Worm (Caenorhabditis elegans) whole organism, L2 larva: ENCODE data around the gene sra-11.

ENCODE experiments used
- C34F6.9 ChIP-seq: fragments of 150-350 bp; optimal IDR thresholded peaks from 2 replicates; lab custom pipeline; 2014; ENCODE audit warnings: missing biosample characterization, missing genetic modification characterization
- F13H6.1 ChIP-seq: sonication (generic microtip); optimal IDR thresholded peaks from 2 replicates; lab custom pipeline; 2016; ENCODE audit warnings: missing genetic modification characterization, missing compliant biosample characterization
- R02D3.7 ChIP-seq: fragments of 150-350 bp; optimal IDR thresholded peaks from 2 replicates; lab custom pipeline; 2014; ENCODE audit warnings: missing biosample characterization, missing genetic modification characterization
- Y55F3AM.14 ChIP-seq: fragments of 200-800 bp; sonication (Bioruptor generic); optimal IDR thresholded peaks from 2 replicates; lab custom pipeline; 2018; ENCODE audit warnings: mild to moderate bottlenecking, missing genetic modification characterization, missing compliant biosample characterization
- alr-1 ChIP-seq: fragments of 150-350 bp; optimal IDR thresholded peaks from 2 replicates; lab custom pipeline; 2014; ENCODE audit warnings: missing biosample characterization, missing genetic modification characterization
- ama-1 ChIP-seq: fragments of 150-350 bp; optimal IDR thresholded peaks from 2 replicates; lab custom pipeline; 2018; ENCODE audit warnings: inconsistent platforms
- blmp-1 ChIP-seq: sonication (generic microtip); optimal IDR thresholded peaks from 2 replicates; lab custom pipeline; 2017; ENCODE audit warnings: missing genetic modification characterization, mild to moderate bottlenecking, missing compliant biosample characterization, antibody characterized with exemption, moderate library complexity; ENCODE audit not compliant: insufficient read depth
- ceh-16 ChIP-seq: fragments of 150-350 bp; optimal IDR thresholded peaks from 2 replicates; lab custom pipeline; 2014; ENCODE audit warnings: missing biosample characterization, missing genetic modification characterization
- ceh-82 ChIP-seq: fragments of 150-350 bp; optimal IDR thresholded peaks from 2 replicates; lab custom pipeline; 2014; ENCODE audit warnings: missing biosample characterization, missing genetic modification characterization
- crh-2 ChIP-seq: sonication (generic microtip); optimal IDR thresholded peaks from 2 replicates; lab custom pipeline; 2017; ENCODE audit warnings: missing biosample characterization, missing genetic modification characterization
- dmd-4 ChIP-seq: sonication (generic microtip); optimal IDR thresholded peaks from 2 replicates; lab custom pipeline; 2017; ENCODE audit warnings: missing biosample characterization, missing genetic modification characterization
- egl-27 ChIP-seq: sonication (generic microtip); optimal IDR thresholded peaks from 3 replicates; lab custom pipeline; 2017; ENCODE audit warnings: missing biosample characterization, missing genetic modification reagents, missing genetic modification characterization
- elt-3 ChIP-seq: sonication (generic microtip); optimal IDR thresholded peaks from 2 replicates; lab custom pipeline; 2017; ENCODE audit warnings: missing biosample characterization, missing genetic modification characterization
- fos-1 ChIP-seq: fragments of 150-350 bp; optimal IDR thresholded peaks from 2 replicates; lab custom pipeline; 2014; ENCODE audit warnings: missing biosample characterization, missing genetic modification characterization
- lin-11 ChIP-seq: fragments of 150-350 bp; sonication (generic microtip); optimal IDR thresholded peaks from 2 replicates; lab custom pipeline; 2014; ENCODE audit warnings: missing biosample characterization, missing genetic modification characterization, inconsistent platforms, mixed read lengths
- lin-13 ChIP-seq: fragments of 150-350 bp; optimal IDR thresholded peaks from 2 replicates; lab custom pipeline; 2014; ENCODE audit warnings: missing biosample characterization, missing genetic modification reagents, missing genetic modification characterization
- lsy-2 ChIP-seq, 2 experiments: fragments of 150-350 bp in 1 of 2; sonication (generic microtip) in 1 of 2; optimal IDR thresholded peaks; 2 replicates each; lab custom pipeline; 2014 to 2017; ENCODE audit warnings: missing biosample characterization in 2 of 2, missing genetic modification characterization in 2 of 2
- mab-5 ChIP-seq: fragments of 150-350 bp; optimal IDR thresholded peaks from 2 replicates; lab custom pipeline; 2014; ENCODE audit warnings: missing biosample characterization, missing genetic modification characterization
- mbf-1 ChIP-seq: sonication (generic microtip); optimal IDR thresholded peaks from 2 replicates; lab custom pipeline; 2017; ENCODE audit warnings: missing biosample characterization, missing genetic modification characterization
- mdl-1 ChIP-seq, 2 experiments: fragments of 150-350 bp in 1 of 2; sonication (generic microtip) in 1 of 2; optimal IDR thresholded peaks; 2 replicates each; lab custom pipeline; 2017; ENCODE audit warnings: missing biosample characterization in 2 of 2, missing genetic modification characterization in 2 of 2
- nhr-10 ChIP-seq: sonication (generic microtip); optimal IDR thresholded peaks from 2 replicates; lab custom pipeline; 2017; ENCODE audit warnings: missing biosample characterization, missing genetic modification characterization
- nhr-11 ChIP-seq: fragments of 150-350 bp; optimal IDR thresholded peaks from 2 replicates; lab custom pipeline; 2014; ENCODE audit warnings: missing biosample characterization, missing genetic modification characterization
- nhr-129 ChIP-seq: fragments of 150-350 bp; optimal IDR thresholded peaks from 2 replicates; lab custom pipeline; 2014; ENCODE audit warnings: missing biosample characterization, missing genetic modification characterization
- nhr-21 ChIP-seq: fragments of 150-350 bp; optimal IDR thresholded peaks from 2 replicates; lab custom pipeline; 2014; ENCODE audit warnings: missing biosample characterization, missing genetic modification characterization
- nhr-23 ChIP-seq: fragments of 150-350 bp; optimal IDR thresholded peaks from 2 replicates; lab custom pipeline; 2014; ENCODE audit warnings: missing biosample characterization, missing genetic modification reagents, missing genetic modification characterization
- nhr-237 ChIP-seq: fragments of 150-350 bp; optimal IDR thresholded peaks from 2 replicates; lab custom pipeline; 2014; ENCODE audit warnings: missing biosample characterization, missing genetic modification characterization
- nhr-6 ChIP-seq: fragments of 150-350 bp; optimal IDR thresholded peaks from 2 replicates; lab custom pipeline; 2014; ENCODE audit warnings: missing biosample characterization, missing genetic modification characterization
- nhr-77 ChIP-seq: fragments of 150-350 bp; optimal IDR thresholded peaks from 2 replicates; lab custom pipeline; 2014; ENCODE audit warnings: missing biosample characterization, missing genetic modification characterization
- peb-1 ChIP-seq: fragments of 150-350 bp; optimal IDR thresholded peaks from 2 replicates; lab custom pipeline; 2014; ENCODE audit warnings: missing biosample characterization, missing genetic modification characterization
- skn-1 ChIP-seq: sonication (generic microtip); optimal IDR thresholded peaks from 2 replicates; lab custom pipeline; 2017; ENCODE audit warnings: missing biosample characterization, missing genetic modification characterization
- sma-3 ChIP-seq: sonication (generic microtip); optimal IDR thresholded peaks from 2 replicates; lab custom pipeline; 2016; ENCODE audit warnings: missing genetic modification reagents, missing genetic modification characterization, missing compliant biosample characterization
- sma-9 ChIP-seq, 2 experiments: fragments of 150-350 bp in 1 of 2; sonication (generic microtip) in 1 of 2; optimal IDR thresholded peaks; 2 replicates each; lab custom pipeline; 2014 to 2016; ENCODE audit warnings: missing genetic modification characterization in 2 of 2, mild to moderate bottlenecking in 1 of 2, missing biosample characterization in 1 of 2, missing compliant biosample characterization in 1 of 2, missing genetic modification reagents in 1 of 2, moderate library complexity in 1 of 2
- snpc-4 ChIP-seq: fragments of 150-350 bp; optimal IDR thresholded peaks from 2 replicates; lab custom pipeline; 2014; ENCODE audit warnings: missing biosample characterization, missing genetic modification characterization
- unc-39 ChIP-seq: fragments of 150-350 bp; optimal IDR thresholded peaks from 2 replicates; lab custom pipeline; 2014; ENCODE audit warnings: missing biosample characterization, missing genetic modification characterization
- unc-62 ChIP-seq: fragments of 150-350 bp; optimal IDR thresholded peaks from 2 replicates; lab custom pipeline; 2014; ENCODE audit warnings: missing biosample characterization, missing genetic modification reagents, missing genetic modification characterization
- ztf-1 ChIP-seq: fragments of 200-800 bp; sonication (Bioruptor generic); conservative IDR thresholded peaks from 2 replicates; pipeline ENCODE4 v1.3.6; 2022; ENCODE audit warnings: missing genetic modification characterization, missing compliant biosample characterization
- ztf-11 ChIP-seq: sonication (generic microtip); optimal IDR thresholded peaks from 2 replicates; lab custom pipeline; 2017; ENCODE audit warnings: missing biosample characterization, missing genetic modification characterization
- ztf-4 ChIP-seq: fragments of 150-350 bp; optimal IDR thresholded peaks from 2 replicates; lab custom pipeline; 2014; ENCODE audit warnings: missing biosample characterization, missing genetic modification characterization

sra-11 gene

ce11 chrII:10950107-10950679 lies 40.1 kb upstream of the sra-11 start, which contains the start of gene gst-5:
Gene gst-5, plus strand, starts transcription at chrII:10950352.
- TF ChIP-seq unc-39 (tag; lab: Kevin White, UChicago), result no peak
- no peak for TF ChIP-seq nhr-21 (tag; lab: Kevin White, UChicago)
- TF ChIP-seq fos-1, result peak; percentile 68
- peak; percentile 4 for TF ChIP-seq ztf-4
- TF ChIP-seq ceh-82 (tag; lab: Kevin White, UChicago), result no peak
- no peak for TF ChIP-seq blmp-1 (tag; lab: Kevin White, UChicago)
- TF ChIP-seq skn-1 (tag; lab: Kevin White, UChicago), result peak; percentile 85
- TF ChIP-seq lsy-2 (tag; optimal IDR thresholded peaks at IDR 0.05; lab: Kevin White, UChicago), result peak; percentile 24 to 57
- no peak for TF ChIP-seq egl-27 (tag; lab: Kevin White, UChicago)
- peak; percentile 75 for TF ChIP-seq sma-9 (GFP tag; optimal IDR thresholded peaks at IDR 0.05; lab: Kevin White, UChicago)
- TF ChIP-seq sma-9 (tag; optimal IDR thresholded peaks at IDR 0.05; lab: Kevin White, UChicago), result no peak
- TF ChIP-seq nhr-237 (tag; lab: Kevin White, UChicago), result no peak
- no peak for TF ChIP-seq ztf-1 (GFP tag; lab: Robert Waterston, UW)
- TF ChIP-seq alr-1, result no peak
- TF ChIP-seq nhr-23 (tag; lab: Kevin White, UChicago), result no peak
- no peak for TF ChIP-seq lin-11 (tag; lab: Kevin White, UChicago)
- peak in 1 of 2 experiments; percentile 2 for TF ChIP-seq mdl-1 (tag; optimal IDR thresholded peaks at IDR 0.05; lab: Kevin White, UChicago)
- peak; percentile 29 for TF ChIP-seq C34F6.9 (tag; lab: Kevin White, UChicago)
- TF ChIP-seq nhr-129 (tag; lab: Kevin White, UChicago), result peak; percentile 86
- TF ChIP-seq ztf-11 (tag; lab: Kevin White, UChicago), result no peak
- no peak for TF ChIP-seq ama-1 (lab: Kevin White, UChicago)
- TF ChIP-seq mbf-1 (tag; lab: Kevin White, UChicago), result no peak
- TF ChIP-seq lin-13 (GFP tag; lab: Kevin White, UChicago), result no peak
- no peak for TF ChIP-seq peb-1 (tag; lab: Kevin White, UChicago)
- no peak for TF ChIP-seq ceh-16 (tag; lab: Kevin White, UChicago)
- TF ChIP-seq mab-5 (tag; lab: Kevin White, UChicago), result no peak
- no peak for TF ChIP-seq elt-3
- TF ChIP-seq F13H6.1 (tag; lab: Kevin White, UChicago), result peak; percentile 61
- TF ChIP-seq crh-2 (tag; lab: Kevin White, UChicago), result peak; percentile 48
- TF ChIP-seq nhr-11 (tag; lab: Kevin White, UChicago), result peak; percentile 5
- no peak for TF ChIP-seq snpc-4 (tag; lab: Kevin White, UChicago)

- TF ChIP-seq F13H6.1 (tag; lab: Kevin White, UChicago) (no peak), mdl-1 (tag; optimal IDR thresholded peaks at IDR 0.05; lab: Kevin White, UChicago) (no peak), lin-13 (GFP tag; lab: Kevin White, UChicago) (no peak), Y55F3AM.14 (GFP tag; lab: Kevin White, UChicago) (no peak)
- TF ChIP-seq, all 48 proteins: peak for 0
Measured at ce11 chrII:10949383-10949782, 39.3 kb upstream of the sra-11 start.

ce11 chrII:10948236-10949025 lies 38.3 kb upstream of the sra-11 start:
- TF ChIP-seq lin-11 (tag; lab: Kevin White, UChicago) (no peak), R02D3.7 (no peak), lin-13 (GFP tag; lab: Kevin White, UChicago) (no peak), unc-62 (GFP tag; lab: Kevin White, UChicago) (no peak), sma-3 (no peak), nhr-10 (tag; lab: Kevin White, UChicago) (no peak), sma-9 (GFP tag; optimal IDR thresholded peaks at IDR 0.05; lab: Kevin White, UChicago) (no peak), sma-9 (tag; optimal IDR thresholded peaks at IDR 0.05; lab: Kevin White, UChicago) (no peak), nhr-77 (tag; lab: Kevin White, UChicago) (no peak), nhr-6 (no peak), dmd-4 (tag; lab: Kevin White, UChicago) (no peak), fos-1 (no peak), egl-27 (tag; lab: Kevin White, UChicago) (no peak), mab-5 (tag; lab: Kevin White, UChicago) (no peak)
- TF ChIP-seq, all 48 proteins: peak for 0
